Worm (Caenorhabditis elegans) whole organism, L4 larva: ENCODE data around the gene fbxb-90.

Experiments
- aly-2 ChIP-seq: sonication (generic microtip); optimal IDR thresholded peaks from 2 replicates; lab custom pipeline; 2018; ENCODE audit warnings: missing biosample characterization, missing genetic modification characterization
- ceh-20 ChIP-seq: fragments of 200-800 bp; sonication (Bioruptor generic); IDR thresholded peaks from 2 replicates; pipeline ENCODE4 v1.3.6; 2022; ENCODE audit warnings: missing genetic modification reagents, missing genetic modification characterization, missing compliant biosample characterization
- ceh-82 ChIP-seq: sonication (generic microtip); optimal IDR thresholded peaks from 2 replicates; lab custom pipeline; 2017; ENCODE audit warnings: missing biosample characterization, missing genetic modification characterization
- ctbp-1 ChIP-seq: fragments of 200-800 bp; sonication (Bioruptor generic); IDR thresholded peaks from 2 replicates; pipeline ENCODE4 v1.3.6; 2022; ENCODE audit warnings: missing genetic modification reagents, missing genetic modification characterization, missing compliant biosample characterization
- dpl-1 ChIP-seq: fragments of 150-350 bp; optimal IDR thresholded peaks from 2 replicates; lab custom pipeline; 2014; ENCODE audit warnings: missing biosample characterization, missing genetic modification reagents, missing genetic modification characterization
- lin-1 ChIP-seq: fragments of 200-800 bp; sonication (Bioruptor generic); IDR thresholded peaks from 2 replicates; pipeline ENCODE4 v1.3.6; 2022; ENCODE audit warnings: missing genetic modification reagents, missing genetic modification characterization, missing compliant biosample characterization
- lin-13 ChIP-seq: fragments of 150-350 bp; optimal IDR thresholded peaks from 2 replicates; lab custom pipeline; 2014; ENCODE audit warnings: missing biosample characterization, missing genetic modification reagents, missing genetic modification characterization
- lin-15B ChIP-seq: fragments of 150-350 bp; sonication (generic microtip); optimal IDR thresholded peaks from 3 replicates; lab custom pipeline; 2014; ENCODE audit warnings: missing biosample characterization, missing genetic modification characterization
- lin-29 ChIP-seq: fragments of 200-800 bp; sonication (Bioruptor generic); IDR thresholded peaks from 2 replicates; pipeline ENCODE4 v1.3.6; 2022; ENCODE audit warnings: missing genetic modification reagents, missing genetic modification characterization, missing compliant biosample characterization
- mdl-1 ChIP-seq, 2 experiments: fragments of 150-350 bp in 1 of 2; sonication (generic microtip) in 1 of 2; optimal IDR thresholded peaks; 2 replicates each; lab custom pipeline; 2014 to 2017; ENCODE audit warnings: missing biosample characterization in 2 of 2, missing genetic modification characterization in 2 of 2
- mxl-3 ChIP-seq: fragments of 200-800 bp; sonication (Bioruptor generic); optimal IDR thresholded peaks from 2 replicates; lab custom pipeline; 2018; ENCODE audit warnings: mild to moderate bottlenecking, missing genetic modification characterization, missing compliant biosample characterization
- nhr-11 ChIP-seq: fragments of 150-350 bp; optimal IDR thresholded peaks from 2 replicates; lab custom pipeline; 2014; ENCODE audit warnings: missing biosample characterization, missing genetic modification characterization
- spr-3 ChIP-seq: fragments of 200-800 bp; sonication (Bioruptor generic); optimal IDR thresholded peaks from 2 replicates; lab custom pipeline; 2018; ENCODE audit warnings: mild to moderate bottlenecking, missing genetic modification characterization, missing compliant biosample characterization
- unc-130 ChIP-seq: sonication (generic microtip); optimal IDR thresholded peaks from 2 replicates; lab custom pipeline; 2016; ENCODE audit warnings: missing genetic modification reagents, missing genetic modification characterization, missing compliant biosample characterization

ce11 chrII:3736893-3737375 lies 11.7 kb downstream of the fbxb-90 start, which contains the start of gene F12E12.6:
- TF ChIP-seq nhr-11 (tag; lab: Kevin White, UChicago) (no peak), ctbp-1 (GFP tag; lab: Robert Waterston, UW) (no peak), unc-130 (GFP tag; lab: Kevin White, UChicago) (no peak), ceh-82 (no peak), lin-15B (tag; lab: Kevin White, UChicago) (no peak), aly-2 (tag; lab: Kevin White, UChicago) (no peak), dpl-1 (GFP tag; lab: Kevin White, UChicago) (no peak), mdl-1 (tag; optimal IDR thresholded peaks at IDR 0.05; lab: Kevin White, UChicago) (no peak), lin-29 (GFP tag; lab: Robert Waterston, UW) (no peak), lin-1 (GFP tag; lab: Robert Waterston, UW) (no peak), spr-3 (no peak), ceh-20 (GFP tag; lab: Robert Waterston, UW) (no peak), lin-13 (GFP tag; lab: Kevin White, UChicago) (no peak), mxl-3 (GFP tag; lab: Kevin White, UChicago) (no peak)
